Fruit fly (Drosophila melanogaster) whole organism, prepupa: ENCODE data around the gene Acp76A.

Experiments
- Blimp-1 ChIP-seq: fragments of 200-800 bp; sonication (Bioruptor generic); optimal IDR thresholded peaks from 3 replicates; lab custom pipeline; 2017; ENCODE audit warnings: missing biosample characterization, missing genetic modification characterization, mild to moderate bottlenecking, moderate library complexity, missing genetic modification reagents
- CG10631 ChIP-seq: fragments of 200-800 bp; sonication (Bioruptor generic); optimal IDR thresholded peaks from 2 replicates; lab custom pipeline; 2016; ENCODE audit warnings: missing biosample characterization, missing genetic modification characterization
- CG10669 ChIP-seq: fragments of 200-800 bp; sonication (Bioruptor generic); optimal IDR thresholded peaks from 3 replicates; lab custom pipeline; 2018; ENCODE audit warnings: missing biosample characterization, mild to moderate bottlenecking, missing genetic modification characterization, moderate library complexity
- CG11762 ChIP-seq: fragments of 200-800 bp; sonication (Bioruptor generic); optimal IDR thresholded peaks from 3 replicates; lab custom pipeline; 2016; ENCODE audit warnings: missing biosample characterization, missing genetic modification characterization; ENCODE audit not compliant: insufficient read depth
- CG15336 ChIP-seq: fragments of 200-800 bp; sonication (Bioruptor generic); IDR thresholded peaks from 2 replicates; pipeline ENCODE4 v1.3.6; 2022; ENCODE audit warnings: missing biosample characterization, missing genetic modification characterization
- CG1621 ChIP-seq: fragments of 200-800 bp; sonication (Bioruptor generic); optimal IDR thresholded peaks from 3 replicates; lab custom pipeline; 2018; ENCODE audit warnings: missing biosample characterization, mild to moderate bottlenecking, missing genetic modification characterization
- CG16779 ChIP-seq: fragments of 200-800 bp; sonication (Bioruptor generic); optimal IDR thresholded peaks from 3 replicates; lab custom pipeline; 2017; ENCODE audit warnings: missing biosample characterization, mild to moderate bottlenecking, missing genetic modification characterization
- CG3032 ChIP-seq: fragments of 200-800 bp; optimal IDR thresholded peaks from 2 replicates; lab custom pipeline; 2019; ENCODE audit warnings: missing biosample characterization, mild to moderate bottlenecking, missing genetic modification characterization, moderate library complexity
- CG31627 ChIP-seq: fragments of 200-800 bp; sonication (Bioruptor generic); optimal IDR thresholded peaks from 3 replicates; lab custom pipeline; 2016; ENCODE audit warnings: missing biosample characterization, missing genetic modification characterization
- CG32006 ChIP-seq: fragments of 200-800 bp; sonication (Bioruptor generic); optimal IDR thresholded peaks from 3 replicates; lab custom pipeline; 2017; ENCODE audit warnings: missing biosample characterization, mild to moderate bottlenecking, missing genetic modification characterization
- CG34406 ChIP-seq: fragments of 200-800 bp; sonication (Bioruptor generic); optimal IDR thresholded peaks from 3 replicates; lab custom pipeline; 2016; ENCODE audit warnings: missing biosample characterization, missing genetic modification characterization
- CG3919 ChIP-seq: fragments of 200-800 bp; sonication (Bioruptor generic); optimal IDR thresholded peaks from 3 replicates; lab custom pipeline; 2016; ENCODE audit warnings: missing biosample characterization, missing genetic modification characterization
- CG4318 ChIP-seq: fragments of 200-800 bp; sonication (Bioruptor generic); optimal IDR thresholded peaks from 3 replicates; lab custom pipeline; 2017; ENCODE audit warnings: missing biosample characterization, mild to moderate bottlenecking, missing genetic modification characterization
- CG6163 ChIP-seq: fragments of 200-800 bp; sonication (Bioruptor generic); IDR thresholded peaks from 3 replicates; pipeline ENCODE4 v1.3.6; 2022; ENCODE audit warnings: missing biosample characterization, missing genetic modification characterization
- CG6276 ChIP-seq: fragments of 200-800 bp; sonication (Bioruptor generic); optimal IDR thresholded peaks from 2 replicates; lab custom pipeline; 2017; ENCODE audit warnings: missing biosample characterization, mild to moderate bottlenecking, missing genetic modification characterization
- CG6792 ChIP-seq: fragments of 200-800 bp; sonication (Bioruptor generic); optimal IDR thresholded peaks from 3 replicates; lab custom pipeline; 2016; ENCODE audit warnings: missing biosample characterization, missing genetic modification characterization
- CG6808 ChIP-seq: fragments of 200-800 bp; sonication (Bioruptor generic); optimal IDR thresholded peaks from 3 replicates; lab custom pipeline; 2017; ENCODE audit warnings: missing biosample characterization, missing genetic modification characterization, mild to moderate bottlenecking, moderate library complexity, missing genetic modification reagents
- CG6854 ChIP-seq: fragments of 200-800 bp; sonication (Bioruptor generic); optimal IDR thresholded peaks from 2 replicates; lab custom pipeline; 2017; ENCODE audit warnings: missing biosample characterization, mild to moderate bottlenecking, missing genetic modification characterization
- CG7368 ChIP-seq: fragments of 200-800 bp; sonication (Bioruptor generic); optimal IDR thresholded peaks from 3 replicates; lab custom pipeline; 2016; ENCODE audit warnings: missing biosample characterization, missing genetic modification characterization
- CG8119 ChIP-seq: fragments of 200-800 bp; sonication (Bioruptor generic); IDR thresholded peaks from 3 replicates; pipeline ENCODE4 v1.3.6; 2022; ENCODE audit warnings: missing biosample characterization, missing genetic modification characterization
- CG8632 ChIP-seq: fragments of 200-800 bp; sonication (Bioruptor generic); optimal IDR thresholded peaks from 3 replicates; lab custom pipeline; 2016; ENCODE audit warnings: missing biosample characterization, missing genetic modification characterization
- CG9139 ChIP-seq: fragments of 200-800 bp; sonication (Bioruptor generic); optimal IDR thresholded peaks from 3 replicates; lab custom pipeline; 2017; ENCODE audit warnings: missing biosample characterization, mild to moderate bottlenecking, missing genetic modification characterization
- Eip75B ChIP-seq: fragments of 200-800 bp; sonication (Bioruptor generic); optimal IDR thresholded peaks from 3 replicates; lab custom pipeline; 2016; ENCODE audit warnings: missing biosample characterization, missing genetic modification characterization
- Eip78C ChIP-seq: fragments of 200-800 bp; sonication (Bioruptor generic); peaks from one replicate; lab custom pipeline; 2016; ENCODE audit warnings: missing biosample characterization, missing genetic modification characterization
- Ets21C ChIP-seq: fragments of 200-800 bp; sonication (Bioruptor generic); optimal IDR thresholded peaks from 3 replicates; lab custom pipeline; 2016; ENCODE audit warnings: missing biosample characterization, missing genetic modification characterization
- Ets96B ChIP-seq: fragments of 200-800 bp; optimal IDR thresholded peaks from 2 replicates; lab custom pipeline; 2019; ENCODE audit warnings: missing biosample characterization, mild to moderate bottlenecking, missing genetic modification characterization, moderate library complexity
- Hr38 ChIP-seq: sonication (Bioruptor generic); optimal IDR thresholded peaks from 2 replicates; lab custom pipeline; 2016; ENCODE audit warnings: missing biosample characterization, missing genetic modification characterization
- Hr39 ChIP-seq: fragments of 200-800 bp; sonication (Bioruptor generic); optimal IDR thresholded peaks from 2 replicates; lab custom pipeline; 2016; ENCODE audit warnings: missing biosample characterization, missing genetic modification characterization
- Hr4 ChIP-seq: fragments of 200-800 bp; sonication (Bioruptor generic); optimal IDR thresholded peaks from 3 replicates; lab custom pipeline; 2016; ENCODE audit warnings: missing biosample characterization, missing genetic modification characterization
- Lpt ChIP-seq: fragments of 200-800 bp; sonication (Bioruptor generic); optimal IDR thresholded peaks from 3 replicates; lab custom pipeline; 2016; ENCODE audit warnings: missing biosample characterization, missing genetic modification characterization
- Met ChIP-seq: fragments of 200-800 bp; sonication (Bioruptor generic); optimal IDR thresholded peaks from 3 replicates; lab custom pipeline; 2016; ENCODE audit warnings: missing biosample characterization, missing genetic modification characterization
- OdsH ChIP-seq: fragments of 200-800 bp; sonication (Bioruptor generic); optimal IDR thresholded peaks from 3 replicates; lab custom pipeline; 2016; ENCODE audit warnings: missing biosample characterization, missing genetic modification characterization
- Smox ChIP-seq: fragments of 200-800 bp; sonication (Bioruptor generic); optimal IDR thresholded peaks from 3 replicates; lab custom pipeline; 2016; ENCODE audit warnings: missing biosample characterization, missing genetic modification characterization
- Sox14 ChIP-seq: fragments of 200-800 bp; sonication (Bioruptor generic); optimal IDR thresholded peaks from 3 replicates; lab custom pipeline; 2016; ENCODE audit warnings: missing biosample characterization, missing genetic modification characterization
- Sox15 ChIP-seq: fragments of 200-800 bp; sonication (Bioruptor generic); optimal IDR thresholded peaks from 3 replicates; lab custom pipeline; 2016; ENCODE audit warnings: missing biosample characterization, missing genetic modification characterization
- achi ChIP-seq: fragments of 200-800 bp; sonication (Bioruptor generic); optimal IDR thresholded peaks from 3 replicates; lab custom pipeline; 2016; ENCODE audit warnings: missing biosample characterization, missing genetic modification characterization
- acj6 ChIP-seq: fragments of 200-800 bp; sonication (Bioruptor generic); optimal IDR thresholded peaks from 3 replicates; lab custom pipeline; 2016; ENCODE audit warnings: missing biosample characterization, missing genetic modification characterization
- dac ChIP-seq: fragments of 200-800 bp; sonication (Bioruptor generic); optimal IDR thresholded peaks from 2 replicates; lab custom pipeline; 2017; ENCODE audit warnings: missing biosample characterization, mild to moderate bottlenecking, missing genetic modification characterization
- dsx ChIP-seq: fragments of 200-800 bp; optimal IDR thresholded peaks from 3 replicates; lab custom pipeline; 2019; ENCODE audit warnings: missing biosample characterization, mild to moderate bottlenecking, missing genetic modification characterization, moderate library complexity; ENCODE audit not compliant: poor library complexity, severe bottlenecking
- eg ChIP-seq: fragments of 200-800 bp; sonication (Bioruptor generic); IDR thresholded peaks from 3 replicates; pipeline ENCODE4 v1.3.6; 2022; ENCODE audit warnings: missing biosample characterization, missing genetic modification characterization
- esn ChIP-seq: fragments of 200-800 bp; sonication (Bioruptor generic); optimal IDR thresholded peaks from 2 replicates; lab custom pipeline; 2016; ENCODE audit warnings: missing biosample characterization, mild to moderate bottlenecking, missing genetic modification characterization, moderate library complexity
- fd59A ChIP-seq: fragments of 200-800 bp; sonication (Bioruptor generic); optimal IDR thresholded peaks from 2 replicates; lab custom pipeline; 2017; ENCODE audit warnings: missing biosample characterization, mild to moderate bottlenecking, missing genetic modification characterization, missing genetic modification reagents
- fd85E ChIP-seq: fragments of 200-800 bp; sonication (Bioruptor generic); optimal IDR thresholded peaks from 3 replicates; lab custom pipeline; 2016; ENCODE audit warnings: missing biosample characterization, missing genetic modification characterization
- fkh ChIP-seq: fragments of 200-800 bp; sonication (Bioruptor generic); optimal IDR thresholded peaks from 3 replicates; lab custom pipeline; 2017; ENCODE audit warnings: missing biosample characterization, mild to moderate bottlenecking, missing genetic modification characterization, moderate library complexity
- lz ChIP-seq: fragments of 200-800 bp; sonication (Bioruptor generic); optimal IDR thresholded peaks from 3 replicates; lab custom pipeline; 2016; ENCODE audit warnings: missing biosample characterization, missing genetic modification characterization
- net ChIP-seq: fragments of 200-800 bp; sonication (Bioruptor generic); optimal IDR thresholded peaks from 3 replicates; lab custom pipeline; 2016; ENCODE audit warnings: missing biosample characterization, missing genetic modification characterization
- pdm3 ChIP-seq: fragments of 200-800 bp; sonication (Bioruptor generic); optimal IDR thresholded peaks from 3 replicates; lab custom pipeline; 2016; ENCODE audit warnings: missing biosample characterization, missing genetic modification characterization
- salr ChIP-seq, 2 experiments: fragments of 200-800 bp; sonication (Bioruptor generic); optimal IDR thresholded peaks; 3 replicates each; lab custom pipeline; 2016 to 2018; ENCODE audit warnings: missing biosample characterization in 2 of 2, missing genetic modification characterization in 2 of 2, mild to moderate bottlenecking in 1 of 2
- spab ChIP-seq: fragments of 200-800 bp; sonication (Bioruptor generic); optimal IDR thresholded peaks from 2 replicates; lab custom pipeline; 2017; ENCODE audit warnings: missing biosample characterization, mild to moderate bottlenecking, missing genetic modification characterization, missing genetic modification reagents
- svp ChIP-seq: fragments of 200-800 bp; sonication (Bioruptor generic); peaks from one replicate; lab custom pipeline; 2016; ENCODE audit warnings: missing biosample characterization, missing genetic modification characterization
- vri ChIP-seq: fragments of 200-800 bp; sonication (Bioruptor generic); optimal IDR thresholded peaks from 3 replicates; lab custom pipeline; 2016; ENCODE audit warnings: missing biosample characterization, mild to moderate bottlenecking, missing genetic modification characterization

The Acp76A gene

dm6 chr3L:19033154-19033811 is 18.5 kb downstream of the Acp76A start:
- peak; percentile 69 for TF ChIP-seq CG6854 (GFP tag; lab: Kevin White, UChicago)
- TF ChIP-seq CG6163 (GFP tag; lab: Robert Waterston, UW): peak; percentile 73
- peak; percentile 13 for TF ChIP-seq fkh (GFP tag; lab: Kevin White, UChicago)
- TF ChIP-seq net (GFP tag; lab: Kevin White, UChicago): peak; percentile 69
- TF ChIP-seq CG16779 (tag; lab: Kevin White, UChicago): peak; percentile 32
- peak; percentile 33 for TF ChIP-seq Hr4
- TF ChIP-seq CG6792 (GFP tag; lab: Kevin White, UChicago): peak; percentile 70
- peak; percentile 65 for TF ChIP-seq CG32006 (GFP tag; lab: Kevin White, UChicago)
- peak; percentile 43 for TF ChIP-seq pdm3
- TF ChIP-seq CG34406 (GFP tag; lab: Kevin White, UChicago): peak; percentile 72
- peak; percentile 26 for TF ChIP-seq CG4318 (GFP tag; lab: Kevin White, UChicago)
- peak; percentile 59 for TF ChIP-seq Sox14 (GFP tag; lab: Kevin White, UChicago)
- peak; percentile 64 for TF ChIP-seq eg (GFP tag; lab: Robert Waterston, UW)
- TF ChIP-seq Sox15 (GFP tag; lab: Kevin White, UChicago): peak; percentile 39
- peak; percentile 78 for TF ChIP-seq dsx (GFP tag; lab: Kevin White, UChicago)
- TF ChIP-seq Lpt (GFP tag; lab: Kevin White, UChicago): peak; percentile 55
- TF ChIP-seq CG15336 (GFP tag; lab: Robert Waterston, UW): peak; percentile 69
- TF ChIP-seq CG10669 (GFP tag; lab: Kevin White, UChicago): peak; percentile 76
- TF ChIP-seq CG1621 (tag; lab: Kevin White, UChicago): peak; percentile 66
- TF ChIP-seq salr (GFP tag; optimal IDR thresholded peaks at IDR 0.05; lab: Kevin White, UChicago): peak; percentile 50 to 60
- peak; percentile 51 for TF ChIP-seq Smox (GFP tag; lab: Kevin White, UChicago)
- TF ChIP-seq CG8119 (GFP tag; lab: Robert Waterston, UW): peak; percentile 65; the same call in 2 of the 3 replicates
- peak; percentile 80 for TF ChIP-seq acj6 (GFP tag; lab: Kevin White, UChicago)
- TF ChIP-seq Eip75B (GFP tag; lab: Kevin White, UChicago): peak; percentile 45
- peak; percentile 69 for TF ChIP-seq OdsH
- no peak for TF ChIP-seq Hr38
- TF ChIP-seq CG11762 (GFP tag; lab: Kevin White, UChicago): peak; percentile 53
- TF ChIP-seq CG31627: peak; percentile 49
- TF ChIP-seq Ets21C: no peak
- peak; percentile 36 for TF ChIP-seq lz
- peak; percentile 34 for TF ChIP-seq fd85E (GFP tag; lab: Kevin White, UChicago)
- peak; percentile 45 for TF ChIP-seq Hr39 (GFP tag; lab: Kevin White, UChicago)
- TF ChIP-seq fd59A: peak; percentile 67
- peak; percentile 66 for TF ChIP-seq Met (GFP tag; lab: Kevin White, UChicago)
- peak; percentile 71 for TF ChIP-seq spab
- peak; percentile 75 for TF ChIP-seq CG6808 (GFP tag; lab: Kevin White, UChicago)
- TF ChIP-seq Blimp-1: peak; percentile 52
- TF ChIP-seq esn: peak; percentile 70
- peak; percentile 74 for TF ChIP-seq CG10631
- peak; percentile 89 for TF ChIP-seq Eip78C
- TF ChIP-seq CG9139: peak; percentile 53
- peak; percentile 78 for TF ChIP-seq CG3919 (GFP tag; lab: Kevin White, UChicago)
- TF ChIP-seq Ets96B: peak; percentile 79
- peak; percentile 81 for TF ChIP-seq CG3032
- TF ChIP-seq achi: peak; percentile 75
- peak; percentile 77 for TF ChIP-seq svp (GFP tag; lab: Kevin White, UChicago)
- TF ChIP-seq CG8632 (GFP tag; lab: Kevin White, UChicago): peak; percentile 70
- TF ChIP-seq vri: peak; percentile 42
- TF ChIP-seq dac: no peak
- peak; percentile 10 for TF ChIP-seq CG6276 (GFP tag; lab: Kevin White, UChicago)
- TF ChIP-seq CG7368 (GFP tag; lab: Kevin White, UChicago): peak; percentile 63
